Worm (Caenorhabditis elegans) whole organism, L3 larva: Measurements from ENCODE around the gene C08G9.2.

ENCODE experiments used
- R02D3.7 ChIP-seq: fragments of 150-350 bp; optimal IDR thresholded peaks from 2 replicates; lab custom pipeline; 2014; ENCODE audit warnings: missing biosample characterization, missing genetic modification characterization
- ZK546.5 ChIP-seq: sonication (generic microtip); optimal IDR thresholded peaks from 2 replicates; lab custom pipeline; 2017; ENCODE audit warnings: missing biosample characterization, missing genetic modification characterization
- ama-1 ChIP-seq: fragments of 150-350 bp; optimal IDR thresholded peaks from 2 replicates; lab custom pipeline; 2018
- ceh-28 ChIP-seq: fragments of 150-350 bp; optimal IDR thresholded peaks from 2 replicates; lab custom pipeline; 2014; ENCODE audit warnings: missing biosample characterization, missing genetic modification reagents, missing genetic modification characterization
- ceh-9 ChIP-seq: sonication (generic microtip); optimal IDR thresholded peaks from 2 replicates; lab custom pipeline; 2018; ENCODE audit warnings: missing biosample characterization, missing genetic modification characterization
- daf-12 ChIP-seq: fragments of 150-350 bp; optimal IDR thresholded peaks from 2 replicates; lab custom pipeline; 2014; ENCODE audit warnings: missing biosample characterization, missing genetic modification reagents, missing genetic modification characterization
- elt-1 ChIP-seq: fragments of 150-350 bp; optimal IDR thresholded peaks from 2 replicates; lab custom pipeline; 2014; ENCODE audit warnings: missing biosample characterization, missing genetic modification characterization
- elt-2 ChIP-seq: sonication (generic microtip); optimal IDR thresholded peaks from 2 replicates; lab custom pipeline; 2016; ENCODE audit warnings: missing genetic modification reagents, mild to moderate bottlenecking, missing genetic modification characterization, missing compliant biosample characterization
- elt-3 ChIP-seq, 3 experiments: fragments of 150-350 bp in 1 of 3; sonication (generic microtip) in 2 of 3; optimal IDR thresholded peaks; 2 replicates in 2 of 3; 4 replicates in 1 of 3; lab custom pipeline; 2014 to 2017; ENCODE audit warnings: missing biosample characterization in 3 of 3, missing genetic modification characterization in 3 of 3
- fkh-10 ChIP-seq: sonication (generic microtip); optimal IDR thresholded peaks from 2 replicates; lab custom pipeline; 2017; ENCODE audit warnings: missing biosample characterization, missing genetic modification reagents, missing genetic modification characterization
- fkh-2 ChIP-seq: fragments of 150-350 bp; optimal IDR thresholded peaks from 2 replicates; lab custom pipeline; 2014; ENCODE audit warnings: missing biosample characterization, missing genetic modification reagents, missing genetic modification characterization
- fos-1 ChIP-seq: fragments of 150-350 bp; optimal IDR thresholded peaks from 2 replicates; lab custom pipeline; 2014; ENCODE audit warnings: missing biosample characterization, missing genetic modification characterization
- hmg-11 ChIP-seq: sonication (generic microtip); optimal IDR thresholded peaks from 2 replicates; lab custom pipeline; 2016; ENCODE audit warnings: missing genetic modification characterization, missing compliant biosample characterization
- jun-1 ChIP-seq: fragments of 150-350 bp; optimal IDR thresholded peaks from 2 replicates; lab custom pipeline; 2014; ENCODE audit warnings: missing biosample characterization, missing genetic modification reagents, missing genetic modification characterization
- lin-15B ChIP-seq: fragments of 150-350 bp; optimal IDR thresholded peaks from 2 replicates; lab custom pipeline; 2014; ENCODE audit warnings: missing biosample characterization, missing genetic modification characterization
- lin-39 ChIP-seq: fragments of 150-350 bp; optimal IDR thresholded peaks from 2 replicates; lab custom pipeline; 2018; ENCODE audit warnings: missing biosample characterization, missing genetic modification reagents, missing genetic modification characterization
- lsy-12 ChIP-seq: sonication (generic microtip); optimal IDR thresholded peaks from 2 replicates; lab custom pipeline; 2016; ENCODE audit warnings: mild to moderate bottlenecking, missing genetic modification characterization, missing compliant biosample characterization
- mdl-1 ChIP-seq: fragments of 150-350 bp; optimal IDR thresholded peaks from 2 replicates; lab custom pipeline; 2014; ENCODE audit warnings: missing biosample characterization, missing genetic modification characterization
- mml-1 ChIP-seq: fragments of 150-350 bp; sonication (generic microtip); optimal IDR thresholded peaks from 3 replicates; lab custom pipeline; 2014; ENCODE audit warnings: missing biosample characterization, missing genetic modification characterization
- nfya-1 ChIP-seq: sonication (generic microtip); optimal IDR thresholded peaks from 2 replicates; lab custom pipeline; 2017; ENCODE audit warnings: missing genetic modification characterization, mild to moderate bottlenecking, missing compliant biosample characterization, antibody characterized with exemption, moderate library complexity; ENCODE audit not compliant: insufficient read depth
- nhr-11 ChIP-seq: fragments of 150-350 bp; optimal IDR thresholded peaks from 2 replicates; lab custom pipeline; 2014; ENCODE audit warnings: missing biosample characterization, missing genetic modification characterization
- nhr-23 ChIP-seq: fragments of 150-350 bp; optimal IDR thresholded peaks from 2 replicates; lab custom pipeline; 2014; ENCODE audit warnings: missing biosample characterization, missing genetic modification reagents, missing genetic modification characterization
- nhr-237 ChIP-seq: fragments of 150-350 bp; optimal IDR thresholded peaks from 2 replicates; lab custom pipeline; 2014; ENCODE audit warnings: missing biosample characterization, missing genetic modification characterization
- nhr-25 ChIP-seq: sonication (generic microtip); optimal IDR thresholded peaks from 2 replicates; lab custom pipeline; 2017; ENCODE audit warnings: missing biosample characterization, missing genetic modification characterization
- nhr-43 ChIP-seq: sonication (generic microtip); optimal IDR thresholded peaks from 2 replicates; lab custom pipeline; 2016; ENCODE audit warnings: mild to moderate bottlenecking, missing genetic modification characterization, missing compliant biosample characterization; ENCODE audit not compliant: poor library complexity, severe bottlenecking
- nhr-67 ChIP-seq: fragments of 150-350 bp; optimal IDR thresholded peaks from 2 replicates; lab custom pipeline; 2014; ENCODE audit warnings: missing biosample characterization, missing genetic modification characterization
- nhr-76 ChIP-seq: fragments of 150-350 bp; sonication (generic microtip); optimal IDR thresholded peaks from 5 replicates; lab custom pipeline; 2014; ENCODE audit warnings: missing biosample characterization, missing genetic modification characterization
- pha-4 ChIP-seq: fragments of 150-350 bp; optimal IDR thresholded peaks from 2 replicates; lab custom pipeline; 2014; ENCODE audit warnings: missing biosample characterization, missing genetic modification reagents, missing genetic modification characterization
- pqm-1 ChIP-seq: fragments of 150-350 bp; optimal IDR thresholded peaks from 2 replicates; lab custom pipeline; 2017; ENCODE audit warnings: missing biosample characterization, missing genetic modification characterization, inconsistent platforms
- sea-2 ChIP-seq: fragments of 150-350 bp; sonication (generic microtip); optimal IDR thresholded peaks from 4 replicates; lab custom pipeline; 2014; ENCODE audit warnings: missing biosample characterization, missing genetic modification reagents, missing genetic modification characterization
- skn-1 ChIP-seq: fragments of 150-350 bp; optimal IDR thresholded peaks from 2 replicates; lab custom pipeline; 2014; ENCODE audit warnings: missing biosample characterization, missing genetic modification characterization
- snpc-4 ChIP-seq: fragments of 150-350 bp; optimal IDR thresholded peaks from 2 replicates; lab custom pipeline; 2014; ENCODE audit warnings: missing biosample characterization, missing genetic modification characterization
- tbx-2 ChIP-seq: sonication (generic microtip); optimal IDR thresholded peaks from 2 replicates; lab custom pipeline; 2016; ENCODE audit warnings: mild to moderate bottlenecking, missing genetic modification characterization, missing compliant biosample characterization
- unc-39 ChIP-seq: sonication (generic microtip); optimal IDR thresholded peaks from 4 replicates; lab custom pipeline; 2017; ENCODE audit warnings: missing biosample characterization, missing genetic modification characterization
- zag-1 ChIP-seq: fragments of 150-350 bp; optimal IDR thresholded peaks from 2 replicates; lab custom pipeline; 2014; ENCODE audit warnings: missing biosample characterization, missing genetic modification characterization
- ztf-4 ChIP-seq: fragments of 150-350 bp; optimal IDR thresholded peaks from 2 replicates; lab custom pipeline; 2014; ENCODE audit warnings: missing biosample characterization, missing genetic modification characterization

C08G9.2 gene

DNA sequence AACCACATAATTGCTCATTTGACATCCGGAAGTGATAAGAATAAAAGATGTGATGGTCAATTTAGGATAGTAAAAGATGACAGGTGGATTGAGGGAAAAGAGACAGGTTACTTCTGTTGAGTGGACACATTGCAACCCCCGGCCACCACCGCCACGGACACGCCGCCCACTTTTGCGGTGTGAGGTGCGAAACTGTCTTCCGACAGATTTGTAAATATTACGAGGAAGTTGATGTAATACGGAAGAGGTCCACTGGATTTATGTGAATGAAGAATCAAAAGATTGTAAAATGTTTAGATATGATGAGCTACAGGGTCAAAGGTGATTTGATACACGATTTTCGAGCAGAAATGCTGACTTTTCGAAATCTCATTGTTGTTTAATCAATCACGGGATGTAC is at the start of gene C08G9.2:
TSS of gene C08G9.2 (minus strand) at position 101 of the 400 bp plus-strand sequence.
- TF ChIP-seq fos-1 (tag; lab: Kevin White, UChicago): no peak
- no peak for TF ChIP-seq fkh-2 (tag; lab: Kevin White, UChicago)
- no peak for TF ChIP-seq ama-1 (lab: Kevin White, UChicago)
- TF ChIP-seq R02D3.7: no peak
- TF ChIP-seq jun-1 (tag; lab: Kevin White, UChicago): no peak
- TF ChIP-seq mml-1 (tag; lab: Kevin White, UChicago): no peak
- TF ChIP-seq daf-12 (tag; lab: Kevin White, UChicago): no peak
- no peak for TF ChIP-seq nhr-25 (tag; lab: Kevin White, UChicago)
- TF ChIP-seq nhr-67 (tag; lab: Kevin White, UChicago): no peak
- no peak for TF ChIP-seq nhr-11
- TF ChIP-seq lin-15B: no peak
- no peak for TF ChIP-seq nhr-237 (tag; lab: Kevin White, UChicago)
- TF ChIP-seq nhr-43 (tag; lab: Kevin White, UChicago): no peak

DNA sequence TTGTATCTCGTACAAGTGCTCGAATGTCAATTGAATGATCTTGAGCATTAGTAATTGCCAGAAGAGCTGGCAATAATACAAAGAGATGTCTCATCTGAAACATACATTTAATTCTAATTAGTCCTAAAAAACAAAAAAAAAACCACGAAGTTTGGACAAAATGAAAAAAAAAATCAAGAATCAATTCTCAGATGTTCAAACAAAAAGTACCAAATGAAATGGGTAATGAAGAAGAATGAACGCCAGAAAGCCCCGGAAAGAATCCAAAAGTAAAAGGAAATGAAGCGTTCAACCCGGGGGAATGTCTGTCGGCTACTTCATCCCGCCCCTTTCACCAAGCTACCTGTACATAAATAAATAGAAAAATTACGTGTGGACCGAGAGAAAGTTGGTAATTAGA is 45.1 kb upstream of the C08G9.2 start, which contains the start of gene F33D4.6:
TSS of gene F33D4.6 (minus strand) at position 101 of the 400 bp plus-strand sequence.
- TF ChIP-seq fkh-10 (GFP tag; lab: Kevin White, UChicago) (no peak), lin-39 (tag; lab: Kevin White, UChicago) (no peak), R02D3.7 (no peak), jun-1 (tag; lab: Kevin White, UChicago) (no peak), unc-39 (tag; lab: Kevin White, UChicago) (no peak), ZK546.5 (tag; lab: Kevin White, UChicago) (no peak), nhr-25 (tag; lab: Kevin White, UChicago) (no peak), elt-3 (tag; optimal IDR thresholded peaks at IDR 0.05; lab: Kevin White, UChicago) (no peak), lsy-12 (tag; lab: Kevin White, UChicago) (no peak), skn-1 (tag; lab: Kevin White, UChicago) (no peak), nhr-23 (tag; lab: Kevin White, UChicago) (no peak), ztf-4 (tag; lab: Kevin White, UChicago) (no peak), nhr-76 (tag; lab: Kevin White, UChicago) (no peak), zag-1 (tag; lab: Kevin White, UChicago) (no peak)
- TF ChIP-seq, all 47 proteins: peak for 0

DNA sequence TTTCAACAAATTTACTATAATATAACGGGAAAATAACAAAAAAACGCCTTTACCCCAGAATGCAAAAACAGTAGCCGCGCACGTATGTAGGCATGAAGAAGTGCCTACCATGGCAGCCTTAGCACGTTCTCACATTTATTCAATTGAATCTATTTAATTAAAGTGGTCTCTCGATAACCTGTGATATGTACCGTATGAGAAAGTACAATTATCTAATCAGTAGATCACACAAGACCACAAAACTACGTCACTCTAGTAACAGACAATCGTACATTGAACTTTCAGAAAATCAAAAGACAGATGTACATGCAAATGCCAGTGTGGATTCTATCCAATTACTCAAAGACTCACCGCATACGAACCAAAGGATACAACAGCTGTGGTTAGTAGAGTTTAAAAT is 39.5 kb upstream of the C08G9.2 start:
- TF ChIP-seq ztf-4 (tag; lab: Kevin White, UChicago): no peak
- TF ChIP-seq pqm-1 (tag; lab: Kevin White, UChicago): peak; percentile 41
- peak; percentile 59 for TF ChIP-seq elt-2
- no peak for TF ChIP-seq tbx-2
- TF ChIP-seq sea-2: no peak
- TF ChIP-seq R02D3.7: no peak
- TF ChIP-seq lin-39 (tag; lab: Kevin White, UChicago): no peak
- TF ChIP-seq skn-1 (tag; lab: Kevin White, UChicago): no peak
- TF ChIP-seq fkh-10 (GFP tag; lab: Kevin White, UChicago): no peak
- no peak for TF ChIP-seq hmg-11 (tag; lab: Kevin White, UChicago)
- no peak for TF ChIP-seq nhr-11
- no peak for TF ChIP-seq elt-1 (tag; lab: Kevin White, UChicago)
- TF ChIP-seq ceh-9: no peak

DNA sequence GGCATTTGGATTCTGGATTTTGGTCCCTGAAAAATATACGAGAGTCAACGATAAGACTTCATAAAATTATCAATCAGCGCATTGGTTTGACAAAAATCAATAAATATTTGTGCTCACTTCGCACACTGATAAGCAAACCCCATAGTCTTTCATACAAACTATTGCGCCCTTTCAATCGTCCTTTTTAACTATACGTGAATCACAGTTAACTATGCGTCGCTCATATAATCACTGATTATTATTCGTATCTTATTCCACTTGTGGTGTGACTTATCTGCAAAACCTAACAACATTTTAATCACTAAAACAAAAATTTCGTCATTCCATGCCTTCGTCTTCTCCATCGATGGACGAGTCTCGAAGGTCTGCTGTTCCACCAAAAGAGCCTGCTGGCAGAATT is 38.1 kb upstream of the C08G9.2 start, which contains the start of gene nhr-8:
TSS of gene nhr-8 (plus strand) at position 160 of the 400 bp plus-strand sequence.
- TF ChIP-seq fos-1 (tag; lab: Kevin White, UChicago): peak; percentile 42
- TF ChIP-seq mdl-1 (tag; lab: Kevin White, UChicago): no peak
- TF ChIP-seq elt-2: peak; percentile 99
- TF ChIP-seq jun-1 (tag; lab: Kevin White, UChicago): peak; percentile 75
- TF ChIP-seq ceh-28 (tag; lab: Kevin White, UChicago): peak; percentile 51
- TF ChIP-seq elt-1 (tag; lab: Kevin White, UChicago): no peak
- TF ChIP-seq pqm-1 (tag; lab: Kevin White, UChicago): peak; percentile 98
- TF ChIP-seq, all 47 proteins: peak for 5

DNA sequence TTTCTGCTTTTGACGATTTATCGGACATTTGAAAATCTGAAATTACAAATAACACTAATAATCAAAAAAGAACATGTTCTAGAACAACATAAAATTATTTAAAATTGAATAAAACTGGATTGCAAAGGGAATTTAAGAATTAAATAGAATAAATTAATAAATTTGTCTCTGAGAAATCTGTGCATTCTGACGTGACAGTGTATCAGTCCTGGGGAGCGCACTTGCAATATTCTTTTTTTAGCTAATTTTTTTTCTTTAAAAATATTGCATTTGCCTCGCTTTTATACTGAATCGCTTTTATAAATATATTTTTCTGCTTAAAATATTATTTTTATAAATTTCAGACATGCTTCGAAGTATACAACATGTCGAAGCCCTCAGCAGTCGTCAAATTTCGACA is 36.9 kb upstream of the C08G9.2 start, which contains the start of the genes mrpl-1, emc-6 and mrps-24:
TSS of gene mrpl-1 (minus strand) at position 1 of the 400 bp plus-strand sequence.
TSS of gene emc-6 (minus strand) at position 36 of the 400 bp plus-strand sequence.
TSS of gene mrps-24 (plus strand) at position 345 of the 400 bp plus-strand sequence.
- TF ChIP-seq nhr-23 (tag; lab: Kevin White, UChicago): peak; percentile 67
- TF ChIP-seq nfya-1 (tag; lab: Kevin White, UChicago): peak; percentile 68
- TF ChIP-seq lin-39 (tag; lab: Kevin White, UChicago): no peak
- TF ChIP-seq snpc-4: peak; percentile 67
- no peak for TF ChIP-seq nhr-25 (tag; lab: Kevin White, UChicago)
- no peak for TF ChIP-seq nhr-76 (tag; lab: Kevin White, UChicago)
- peak; percentile 34 for TF ChIP-seq pqm-1 (tag; lab: Kevin White, UChicago)
- peak; percentile 88 for TF ChIP-seq lin-15B
- TF ChIP-seq hmg-11 (tag; lab: Kevin White, UChicago): peak; percentile 57
- peak; percentile 13 for TF ChIP-seq tbx-2
- TF ChIP-seq elt-3 (tag; optimal IDR thresholded peaks at IDR 0.05; lab: Kevin White, UChicago): no peak
- no peak for TF ChIP-seq nhr-67 (tag; lab: Kevin White, UChicago)
- peak; percentile 82 for TF ChIP-seq pha-4
- TF ChIP-seq elt-2: peak; percentile 35
- TF ChIP-seq, all 47 proteins: peak for 9
